Worm (Caenorhabditis elegans) whole organism, L4 larva: ENCODE measurements around the gene egl-21.
A peak's percentile ranks its signal among the peaks of the same experiment; 100 is the strongest.

Experiments used
- D1046.2 ChIP-seq: fragments of 200-800 bp; sonication (Bioruptor generic); IDR thresholded peaks from 2 replicates; pipeline ENCODE4 v1.3.6; 2022; ENCODE audit warnings: missing genetic modification characterization, missing compliant biosample characterization
- F10B5.3 ChIP-seq: sonication (generic microtip); optimal IDR thresholded peaks from 2 replicates; lab custom pipeline; 2016; ENCODE audit warnings: mild to moderate bottlenecking, missing genetic modification characterization, missing compliant biosample characterization
- F37D6.2 ChIP-seq: sonication (generic microtip); optimal IDR thresholded peaks from 2 replicates; lab custom pipeline; 2016; ENCODE audit warnings: mild to moderate bottlenecking, missing genetic modification characterization, missing compliant biosample characterization
- F49E8.2 ChIP-seq: sonication (generic microtip); optimal IDR thresholded peaks from 2 replicates; lab custom pipeline; 2016; ENCODE audit warnings: missing compliant biosample characterization, mild to moderate bottlenecking, missing genetic modification characterization, borderline replicate concordance
- R02D3.7 ChIP-seq: fragments of 150-350 bp; sonication (generic microtip); optimal IDR thresholded peaks from 3 replicates; lab custom pipeline; 2014; ENCODE audit warnings: missing biosample characterization, missing genetic modification characterization
- T20F7.1 ChIP-seq: fragments of 200-800 bp; sonication (Bioruptor generic); optimal IDR thresholded peaks from 2 replicates; lab custom pipeline; 2018; ENCODE audit warnings: mild to moderate bottlenecking, missing genetic modification characterization, missing compliant biosample characterization
- Y75B8A.6 ChIP-seq: fragments of 200-800 bp; sonication (Bioruptor generic); IDR thresholded peaks from 2 replicates; pipeline ENCODE4 v1.3.6; 2022; ENCODE audit warnings: missing genetic modification reagents, missing genetic modification characterization, missing compliant biosample characterization
- aha-1 ChIP-seq: fragments of 150-350 bp; peaks from one replicate; lab custom pipeline; 2014; ENCODE audit warnings: missing biosample characterization, missing genetic modification characterization
- ceh-32 ChIP-seq: sonication (generic microtip); optimal IDR thresholded peaks from 2 replicates; lab custom pipeline; 2016; ENCODE audit warnings: mild to moderate bottlenecking, missing genetic modification characterization, missing compliant biosample characterization; ENCODE audit not compliant: poor library complexity
- ceh-44 ChIP-seq: fragments of 200-800 bp; sonication (Bioruptor generic); IDR thresholded peaks from 2 replicates; pipeline ENCODE4 v1.3.6; 2022; ENCODE audit warnings: missing genetic modification reagents, missing genetic modification characterization, missing compliant biosample characterization
- cey-2 ChIP-seq: sonication (generic microtip); optimal IDR thresholded peaks from 3 replicates; lab custom pipeline; 2017; ENCODE audit warnings: missing genetic modification characterization, mild to moderate bottlenecking, missing compliant biosample characterization, antibody characterized with exemption, borderline replicate concordance; ENCODE audit not compliant: insufficient read depth
- daf-12 ChIP-seq: fragments of 150-350 bp; optimal IDR thresholded peaks from 2 replicates; lab custom pipeline; 2014; ENCODE audit warnings: missing biosample characterization, missing genetic modification reagents, missing genetic modification characterization
- daf-16 ChIP-seq, 3 experiments: sonication (generic microtip); optimal IDR thresholded peaks; 2 replicates each; lab custom pipeline; 2016 to 2017; ENCODE audit warnings: missing genetic modification characterization in 3 of 3, missing genetic modification reagents in 3 of 3, mild to moderate bottlenecking in 2 of 3, missing compliant biosample characterization in 2 of 3, missing biosample characterization in 1 of 3, moderate library complexity in 1 of 3
- daf-19 ChIP-seq: fragments of 200-800 bp; sonication (Bioruptor generic); conservative IDR thresholded peaks from 2 replicates; pipeline ENCODE4 v1.3.6; 2022; ENCODE audit warnings: missing genetic modification characterization, missing compliant biosample characterization
- dmd-6 ChIP-seq: fragments of 200-800 bp; sonication (Bioruptor generic); IDR thresholded peaks from 2 replicates; pipeline ENCODE4 v1.3.6; 2022; ENCODE audit warnings: missing genetic modification reagents, missing genetic modification characterization, missing compliant biosample characterization
- dmd-9 ChIP-seq: fragments of 200-800 bp; sonication (Bioruptor generic); IDR thresholded peaks from 2 replicates; pipeline ENCODE4 v1.3.6; 2022; ENCODE audit warnings: missing genetic modification reagents, missing genetic modification characterization, missing compliant biosample characterization
- duxl-1 ChIP-seq: sonication (generic microtip); optimal IDR thresholded peaks from 2 replicates; lab custom pipeline; 2016; ENCODE audit warnings: mild to moderate bottlenecking, missing genetic modification characterization, moderate library complexity, missing compliant biosample characterization; ENCODE audit not compliant: poor library complexity
- egl-43 ChIP-seq: fragments of 200-800 bp; sonication (Bioruptor generic); IDR thresholded peaks from 2 replicates; pipeline ENCODE4 v1.3.6; 2022; ENCODE audit warnings: missing genetic modification reagents, missing genetic modification characterization, missing compliant biosample characterization
- gei-8 ChIP-seq: fragments of 200-800 bp; sonication (Bioruptor generic); optimal IDR thresholded peaks from 2 replicates; lab custom pipeline; 2018; ENCODE audit warnings: mild to moderate bottlenecking, missing genetic modification characterization, missing compliant biosample characterization
- hif-1 ChIP-seq, 2 experiments: sonication (generic microtip); optimal IDR thresholded peaks; 2 replicates each; lab custom pipeline; 2016 to 2017; ENCODE audit warnings: missing compliant biosample characterization in 2 of 2, missing genetic modification characterization in 2 of 2, missing genetic modification reagents in 2 of 2, missing genotype in 2 of 2, mild to moderate bottlenecking in 1 of 2
- hlh-11 ChIP-seq: fragments of 200-800 bp; sonication (Bioruptor generic); optimal IDR thresholded peaks from 2 replicates; lab custom pipeline; 2018; ENCODE audit warnings: mild to moderate bottlenecking, missing genetic modification characterization, missing compliant biosample characterization
- jun-1 ChIP-seq: fragments of 150-350 bp; optimal IDR thresholded peaks from 2 replicates; lab custom pipeline; 2014; ENCODE audit warnings: missing biosample characterization, missing genetic modification reagents, missing genetic modification characterization
- mdl-1 ChIP-seq, 2 experiments: fragments of 150-350 bp in 1 of 2; sonication (generic microtip) in 1 of 2; optimal IDR thresholded peaks; 2 replicates each; lab custom pipeline; 2014 to 2017; ENCODE audit warnings: missing biosample characterization in 2 of 2, missing genetic modification characterization in 2 of 2
- mdt-29 ChIP-seq: fragments of 200-800 bp; sonication (Bioruptor generic); IDR thresholded peaks from 2 replicates; pipeline ENCODE4 v1.3.6; 2022; ENCODE audit warnings: missing genetic modification reagents, missing genetic modification characterization, missing compliant biosample characterization
- mep-1 ChIP-seq: fragments of 150-350 bp; sonication (generic microtip); optimal IDR thresholded peaks from 3 replicates; lab custom pipeline; 2014; ENCODE audit warnings: missing biosample characterization, missing genetic modification characterization
- mes-2 ChIP-seq: sonication (generic microtip); optimal IDR thresholded peaks from 2 replicates; lab custom pipeline; 2016; ENCODE audit warnings: missing genotype, mild to moderate bottlenecking, missing genetic modification characterization, missing compliant biosample characterization; ENCODE audit not compliant: poor library complexity, severe bottlenecking
- mxl-2 ChIP-seq: fragments of 200-800 bp; sonication (Bioruptor generic); conservative IDR thresholded peaks from 2 replicates; pipeline ENCODE4 v1.3.6; 2022; ENCODE audit warnings: missing genetic modification reagents, missing genetic modification characterization, missing compliant biosample characterization
- mxl-3 ChIP-seq: fragments of 200-800 bp; sonication (Bioruptor generic); optimal IDR thresholded peaks from 2 replicates; lab custom pipeline; 2018; ENCODE audit warnings: mild to moderate bottlenecking, missing genetic modification characterization, missing compliant biosample characterization
- nhr-10 ChIP-seq: fragments of 150-350 bp; optimal IDR thresholded peaks from 2 replicates; lab custom pipeline; 2014; ENCODE audit warnings: missing biosample characterization, missing genetic modification characterization
- nhr-237 ChIP-seq: sonication (generic microtip); optimal IDR thresholded peaks from 2 replicates; lab custom pipeline; 2017; ENCODE audit warnings: missing biosample characterization, missing genetic modification characterization
- nhr-28 ChIP-seq: fragments of 150-350 bp; optimal IDR thresholded peaks from 2 replicates; lab custom pipeline; 2014; ENCODE audit warnings: missing biosample characterization, missing genetic modification characterization
- nhr-41 ChIP-seq: fragments of 200-800 bp; sonication (Bioruptor generic); IDR thresholded peaks from 2 replicates; pipeline ENCODE4 v1.3.6; 2022; ENCODE audit warnings: missing genetic modification reagents, missing genetic modification characterization, missing compliant biosample characterization
- nhr-6 ChIP-seq: fragments of 150-350 bp; optimal IDR thresholded peaks from 2 replicates; lab custom pipeline; 2014; ENCODE audit warnings: missing biosample characterization, missing genetic modification characterization
- php-3 ChIP-seq: fragments of 200-800 bp; sonication (Bioruptor generic); IDR thresholded peaks from 2 replicates; pipeline ENCODE4 v1.3.6; 2022; ENCODE audit warnings: missing genetic modification reagents, missing genetic modification characterization, missing compliant biosample characterization
- pqm-1 ChIP-seq: sonication (generic microtip); optimal IDR thresholded peaks from 2 replicates; lab custom pipeline; 2017; ENCODE audit warnings: missing biosample characterization, missing genetic modification characterization
- rbr-2 ChIP-seq: sonication (generic microtip); optimal IDR thresholded peaks from 2 replicates; lab custom pipeline; 2016; ENCODE audit warnings: missing genotype, missing genetic modification characterization, missing compliant biosample characterization
- sdz-12 ChIP-seq: fragments of 200-800 bp; sonication (Bioruptor generic); optimal IDR thresholded peaks from 2 replicates; lab custom pipeline; 2018; ENCODE audit warnings: mild to moderate bottlenecking, missing genetic modification characterization, missing compliant biosample characterization
- set-16 ChIP-seq: fragments of 200-800 bp; sonication (Bioruptor generic); IDR thresholded peaks from 2 replicates; pipeline ENCODE4 v1.3.6; 2022; ENCODE audit warnings: missing genetic modification reagents, missing genetic modification characterization, missing compliant biosample characterization
- snpc-1.2 ChIP-seq: fragments of 200-800 bp; sonication (Bioruptor generic); IDR thresholded peaks from 2 replicates; pipeline ENCODE4 v1.3.6; 2022; ENCODE audit warnings: missing genetic modification reagents, missing genetic modification characterization, missing compliant biosample characterization
- snpc-4 ChIP-seq: fragments of 150-350 bp; optimal IDR thresholded peaks from 2 replicates; lab custom pipeline; 2014; ENCODE audit warnings: missing biosample characterization, missing genetic modification characterization
- unc-62 ChIP-seq, 3 experiments: fragments of 150-350 bp in 1 of 3; sonication (generic microtip); optimal IDR thresholded peaks in 2 of 3; peaks in 1 of 3; 1 replicate in 1 of 3; 2 replicates in 2 of 3; lab custom pipeline; 2014 to 2017; ENCODE audit warnings: missing biosample characterization in 3 of 3, missing genetic modification characterization in 3 of 3, missing genetic modification reagents in 3 of 3, missing genotype in 1 of 3
- zag-1 ChIP-seq: fragments of 150-350 bp; optimal IDR thresholded peaks from 2 replicates; lab custom pipeline; 2014; ENCODE audit warnings: missing biosample characterization, missing genetic modification characterization
- zfp-3 ChIP-seq: fragments of 200-800 bp; sonication (Bioruptor generic); conservative IDR thresholded peaks from 2 replicates; pipeline ENCODE4 v1.3.6; 2022; ENCODE audit warnings: missing genetic modification reagents, missing genetic modification characterization, missing compliant biosample characterization
- zip-11 ChIP-seq: fragments of 200-800 bp; sonication (Bioruptor generic); IDR thresholded peaks from 2 replicates; pipeline ENCODE4 v1.3.6; 2022; ENCODE audit warnings: missing genetic modification characterization, missing compliant biosample characterization
- zip-2 ChIP-seq: fragments of 150-350 bp; optimal IDR thresholded peaks from 2 replicates; lab custom pipeline; 2014; ENCODE audit warnings: missing biosample characterization, missing genetic modification characterization

egl-21 gene

DNA sequence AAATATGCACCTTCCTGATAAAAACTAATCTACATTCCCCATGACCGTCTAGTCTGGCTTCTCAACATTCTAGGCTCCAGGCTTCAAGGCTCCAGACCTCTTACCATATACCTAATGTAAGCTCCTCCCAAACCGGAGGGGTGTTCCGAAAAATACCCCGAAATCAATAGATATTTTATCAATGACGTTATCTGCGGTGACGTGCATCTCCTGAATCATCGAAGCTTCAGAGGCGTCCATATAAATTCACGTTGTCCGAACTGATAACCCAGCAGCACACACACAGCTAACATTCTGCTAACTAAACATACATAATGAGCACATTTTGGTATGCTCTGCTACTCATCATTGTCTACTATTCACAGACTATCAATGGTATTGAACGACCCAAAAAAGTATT is 12.2 kb downstream of the egl-21 start, which contains the start of gene ugt-44 (continued):
- TF ChIP-seq nhr-28 (tag; lab: Kevin White, UChicago) (peak; percentile 39), snpc-1.2 (GFP tag; lab: Robert Waterston, UW) (no peak), F49E8.2 (tag; lab: Kevin White, UChicago) (no peak), pqm-1 (tag; lab: Kevin White, UChicago) (peak; percentile 51), daf-12 (tag; lab: Kevin White, UChicago) (no peak), zip-11 (no peak), jun-1 (tag; lab: Kevin White, UChicago) (peak; percentile 6), aha-1 (tag; lab: Kevin White, UChicago) (peak; percentile 92), php-3 (GFP tag; lab: Robert Waterston, UW) (no peak), F10B5.3 (tag; lab: Kevin White, UChicago) (no peak), R02D3.7 (tag; lab: Kevin White, UChicago) (no peak), F37D6.2 (no peak), nhr-6 (tag; lab: Kevin White, UChicago) (no peak), snpc-4 (tag; lab: Kevin White, UChicago) (no peak), T20F7.1 (GFP tag; lab: Kevin White, UChicago) (no peak), mep-1 (tag; lab: Kevin White, UChicago) (no peak), D1046.2 (no peak), nhr-10 (tag; lab: Kevin White, UChicago) (peak; percentile 13)

DNA sequence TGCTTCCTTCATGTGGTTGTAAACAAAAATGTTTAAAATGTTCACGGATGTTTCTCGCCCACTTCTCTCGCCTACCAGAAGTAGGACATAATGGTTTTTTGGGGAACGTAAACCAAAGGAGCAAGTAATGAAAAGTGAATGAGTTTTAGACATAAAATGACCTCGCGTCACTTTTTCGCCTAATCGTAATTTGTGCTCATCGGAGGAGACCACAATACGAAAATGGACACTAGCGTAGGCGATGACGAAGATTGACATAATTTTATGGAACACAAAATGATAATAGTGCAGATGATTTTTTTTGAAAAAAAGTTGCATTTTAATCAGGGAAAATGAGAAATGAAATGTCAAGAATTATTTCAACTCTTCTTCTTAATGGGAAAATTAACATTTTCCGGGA is 13.0 kb downstream of the egl-21 start:
- peak; percentile 38 for TF ChIP-seq hlh-11 (tag; lab: Kevin White, UChicago)
- TF ChIP-seq cey-2, result no peak
- TF ChIP-seq dmd-6 (GFP tag; lab: Robert Waterston, UW), result peak; percentile 64; the same call in 1 of the 2 replicates
- peak; percentile 47 for TF ChIP-seq nhr-28 (tag; lab: Kevin White, UChicago)
- no peak for TF ChIP-seq nhr-237
- TF ChIP-seq pqm-1 (tag; lab: Kevin White, UChicago), result peak; percentile 22

DNA sequence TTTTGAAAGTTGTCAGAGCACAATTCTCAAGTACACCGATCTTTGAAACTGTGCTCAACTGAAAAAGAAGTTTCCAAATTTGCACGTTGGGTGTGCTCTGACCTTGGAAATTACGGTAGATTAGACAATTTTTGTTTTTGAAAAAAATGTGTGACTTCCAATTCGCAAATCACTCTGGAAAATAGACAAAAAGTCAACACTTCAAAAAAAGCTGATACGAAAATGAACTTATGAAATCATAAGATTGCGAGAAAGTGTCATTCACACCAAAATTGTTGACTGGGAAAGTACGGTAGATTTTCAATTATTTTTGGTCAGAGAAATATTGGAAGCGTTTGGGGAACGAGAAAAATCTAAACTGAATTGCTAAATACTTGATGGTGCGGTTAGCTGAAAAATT is 14.3 kb downstream of the egl-21 start:
- no peak for TF ChIP-seq mxl-2 (GFP tag; lab: Robert Waterston, UW)
- no peak for TF ChIP-seq duxl-1
- TF ChIP-seq daf-19 (GFP tag; lab: Robert Waterston, UW), result no peak
- TF ChIP-seq dmd-9, result no peak
- no peak for TF ChIP-seq nhr-41 (GFP tag; lab: Robert Waterston, UW)
- TF ChIP-seq pqm-1 (tag; lab: Kevin White, UChicago), result no peak
- TF ChIP-seq php-3 (GFP tag; lab: Robert Waterston, UW), result no peak
- TF ChIP-seq zfp-3 (GFP tag; lab: Robert Waterston, UW), result no peak
- TF ChIP-seq hlh-11 (tag; lab: Kevin White, UChicago), result peak; percentile 64
- no peak for TF ChIP-seq Y75B8A.6 (GFP tag; lab: Robert Waterston, UW)
- no peak for TF ChIP-seq hif-1 (tag; optimal IDR thresholded peaks at IDR 0.05; lab: Kevin White, UChicago)
- TF ChIP-seq rbr-2 (tag; lab: Kevin White, UChicago), result no peak
- no peak for TF ChIP-seq gei-8 (GFP tag; lab: Kevin White, UChicago)
- TF ChIP-seq mdt-29 (GFP tag; lab: Robert Waterston, UW), result no peak
- peak; percentile 91 for TF ChIP-seq dmd-6 (GFP tag; lab: Robert Waterston, UW)
- no peak for TF ChIP-seq unc-62 (GFP tag; optimal IDR thresholded peaks at IDR 0.05 in 1 of 2; lab: Kevin White, UChicago)
- no peak for TF ChIP-seq unc-62 (tag; optimal IDR thresholded peaks at IDR 0.05; lab: Kevin White, UChicago)
- TF ChIP-seq mdl-1 (tag; optimal IDR thresholded peaks at IDR 0.05; lab: Kevin White, UChicago), result no peak
- no peak for TF ChIP-seq ceh-44 (GFP tag; lab: Robert Waterston, UW)
- TF ChIP-seq daf-16 (GFP tag; optimal IDR thresholded peaks at IDR 0.05; lab: Kevin White, UChicago), result no peak
- TF ChIP-seq daf-16 (tag; optimal IDR thresholded peaks at IDR 0.05; lab: Kevin White, UChicago), result peak; percentile 68
- no peak for TF ChIP-seq egl-43 (GFP tag; lab: Robert Waterston, UW)
- TF ChIP-seq mes-2 (tag; lab: Kevin White, UChicago), result no peak
- TF ChIP-seq nhr-28 (tag; lab: Kevin White, UChicago), result peak; percentile 45
- no peak for TF ChIP-seq zag-1 (tag; lab: Kevin White, UChicago)
- no peak for TF ChIP-seq sdz-12 (GFP tag; lab: Kevin White, UChicago)
- no peak for TF ChIP-seq ceh-32
- no peak for TF ChIP-seq mxl-3 (GFP tag; lab: Kevin White, UChicago)
- no peak for TF ChIP-seq nhr-6 (tag; lab: Kevin White, UChicago)
- TF ChIP-seq R02D3.7 (tag; lab: Kevin White, UChicago), result no peak
- no peak for TF ChIP-seq aha-1 (tag; lab: Kevin White, UChicago)
- TF ChIP-seq cey-2, result no peak
- no peak for TF ChIP-seq nhr-237
- TF ChIP-seq zip-2 (tag; lab: Kevin White, UChicago), result no peak
- TF ChIP-seq set-16 (GFP tag; lab: Robert Waterston, UW), result no peak
